Fruit fly (Drosophila melanogaster): Measurements from ENCODE around the gene Hakai.

The Hakai gene

dm6 chr2L:19577187-19577765, 5.0 kb downstream of the Hakai start, which contains the start of the genes spi and msb1l (continued):
- TF ChIP-seq CG17328 (GFP tag; IDR thresholded peaks at IDR 0.05) (0 out of 2 replicates have a peak, but pooled peaks have one; percentile 3), ci (GFP tag; IDR thresholded peaks at IDR 0.05) (no peak), Antp (GFP tag; optimal IDR thresholded peaks at IDR 0.05) (no peak), CG2712 (tag; optimal IDR thresholded peaks at IDR 0.05) (peak; percentile 66), CG14667 (GFP tag; IDR thresholded peaks at IDR 0.05) (0 out of 2 replicates have a peak, but pooled peaks have one; percentile 22), kah (GFP tag; optimal IDR thresholded peaks at IDR 0.05) (no peak), CG2678 (tag; optimal IDR thresholded peaks at IDR 0.05) (peak; percentile 65), unpg (GFP tag; optimal IDR thresholded peaks at IDR 0.05) (no peak), hb (GFP tag; IDR thresholded peaks at IDR 0.05; ENCODE audit: partially characterized antibody) (no peak), Scr (GFP tag; IDR thresholded peaks at IDR 0.05; ENCODE audit: partially characterized antibody) (peak; percentile 63), CG31388 (GFP tag; optimal IDR thresholded peaks at IDR 0.05) (no peak), en (GFP tag; optimal IDR thresholded peaks at IDR 0.05) (no peak), p53 (GFP tag; optimal IDR thresholded peaks at IDR 0.05) (no peak), jigr1 (GFP tag; IDR thresholded peaks at IDR 0.05) (peak; percentile 52; the same call in 1 of the 3 replicates), CG1602 (GFP tag; optimal IDR thresholded peaks at IDR 0.05) (peak; percentile 63), Blimp-1 (GFP tag; optimal IDR thresholded peaks at IDR 0.05) (peak; percentile 22), CG13123 (GFP tag; optimal IDR thresholded peaks at IDR 0.05) (peak; percentile 38), Nf-YB (GFP tag; optimal IDR thresholded peaks at IDR 0.05) (no peak), Hr39 (optimal IDR thresholded peaks at IDR 0.05) (no peak), Ada2b (GFP tag; IDR thresholded peaks at IDR 0.05) (no peak), wek (GFP tag; optimal IDR thresholded peaks at IDR 0.05) (no peak), CG34422 (GFP tag; IDR thresholded peaks at IDR 0.05) (no peak), Deaf1 (tag; optimal IDR thresholded peaks at IDR 0.05) (no peak), CG15479 (GFP tag; optimal IDR thresholded peaks at IDR 0.05) (no peak), CG31224 (GFP tag; IDR thresholded peaks at IDR 0.05) (peak; percentile 18; the same call in 1 of the 2 replicates), Sry-δ (GFP tag; optimal IDR thresholded peaks at IDR 0.05) (peak; percentile 76), CG11560 (tag; IDR thresholded peaks at IDR 0.05) (no peak), ems (GFP tag; optimal IDR thresholded peaks at IDR 0.05) (no peak), D (optimal IDR thresholded peaks at IDR 0.05) (no peak), D (GFP tag; optimal IDR thresholded peaks at IDR 0.05) (no peak), amos (GFP tag; IDR thresholded peaks at IDR 0.05; ENCODE audit: partially characterized antibody) (peak; percentile 67), CG11398 (GFP tag; optimal IDR thresholded peaks at IDR 0.05) (no peak), Hmx (GFP tag; optimal IDR thresholded peaks at IDR 0.05) (no peak), CG8944 (GFP tag; optimal IDR thresholded peaks at IDR 0.05) (no peak), CG8924 (tag; optimal IDR thresholded peaks at IDR 0.05) (peak; percentile 65), fd96Cb (tag; optimal IDR thresholded peaks at IDR 0.05) (peak; percentile 45), eve (GFP tag; optimal IDR thresholded peaks at IDR 0.05) (no peak), tin (GFP tag; optimal IDR thresholded peaks at IDR 0.05) (peak; percentile 63), Sox102F (GFP tag; optimal IDR thresholded peaks at IDR 0.05) (peak; percentile 50), CG11456 (GFP tag; IDR thresholded peaks at IDR 0.05) (no peak), lola (GFP tag; optimal IDR thresholded peaks at IDR 0.05) (peak in 1 of 3 experiments; percentile 65), dysf (GFP tag; IDR thresholded peaks at IDR 0.05) (no peak; the same call in 2 of the 3 replicates), gem (tag; optimal IDR thresholded peaks at IDR 0.05) (peak; percentile 73), ranshi (GFP tag; IDR thresholded peaks at IDR 0.05) (no peak), CG31365 (tag; optimal IDR thresholded peaks at IDR 0.05) (no peak), Atf-2 (GFP tag; optimal IDR thresholded peaks at IDR 0.05) (no peak), sqz (GFP tag; optimal IDR thresholded peaks at IDR 0.05) (no peak), Gsc (GFP tag; IDR thresholded peaks at IDR 0.05) (no peak), CG7839 (tag; optimal IDR thresholded peaks at IDR 0.05) (peak; percentile 62), Tbp (GFP tag; optimal IDR thresholded peaks at IDR 0.05) (no peak), CG11085 (GFP tag; IDR thresholded peaks at IDR 0.05) (0 out of 2 replicates have a peak, but pooled peaks have one; percentile 41)

Measured in whole organism, embryonic.